Fruit fly (Drosophila melanogaster) whole organism, embryonic: ENCODE results near the gene Rab5.

ENCODE experiments used
- ATbp ChIP-seq: fragments of 200-800 bp; sonication (Bioruptor generic); optimal IDR thresholded peaks from 2 replicates; lab custom pipeline; 2017; ENCODE audit warnings: missing biosample characterization, mild to moderate bottlenecking, missing genetic modification characterization, missing genetic modification reagents
- Abd-B ChIP-seq: fragments of 200-800 bp; sonication (Bioruptor generic); optimal IDR thresholded peaks from 2 replicates; lab custom pipeline; 2018; ENCODE audit warnings: missing biosample characterization, mild to moderate bottlenecking, missing genetic modification characterization, moderate library complexity
- Aef1 ChIP-seq: fragments of 200-800 bp; sonication (Bioruptor generic); IDR thresholded peaks from 3 replicates; pipeline ENCODE4 v1.3.6; 2022; ENCODE audit warnings: missing biosample characterization, missing genetic modification characterization
- B-H2 ChIP-seq: fragments of 200-800 bp; sonication (Bioruptor generic); optimal IDR thresholded peaks from 2 replicates; lab custom pipeline; 2018; ENCODE audit warnings: missing biosample characterization, mild to moderate bottlenecking, missing genetic modification characterization
- CG10366 ChIP-seq: fragments of 200-800 bp; sonication (Bioruptor generic); IDR thresholded peaks from 2 replicates; pipeline ENCODE4 v1.3.6; 2022; ENCODE audit warnings: missing biosample characterization, missing genetic modification characterization
- CG13287 ChIP-seq: fragments of 200-800 bp; sonication (Bioruptor generic); IDR thresholded peaks from 2 replicates; pipeline ENCODE4 v1.3.6; 2022; ENCODE audit warnings: missing biosample characterization, missing genetic modification characterization; ENCODE audit not compliant: partially characterized antibody
- CG15011 ChIP-seq: fragments of 200-800 bp; sonication (Bioruptor generic); optimal IDR thresholded peaks from 3 replicates; lab custom pipeline; 2018; ENCODE audit warnings: missing biosample characterization, mild to moderate bottlenecking, missing genetic modification characterization
- CG15479 ChIP-seq: fragments of 200-800 bp; sonication (Bioruptor generic); optimal IDR thresholded peaks from 3 replicates; lab custom pipeline; 2019; ENCODE audit warnings: missing biosample characterization, mild to moderate bottlenecking, missing genetic modification characterization, moderate library complexity
- CG17829 ChIP-seq: fragments of 200-800 bp; optimal IDR thresholded peaks from 2 replicates; lab custom pipeline; 2019; ENCODE audit warnings: missing biosample characterization, mild to moderate bottlenecking, missing genetic modification characterization, moderate library complexity
- CG34224 ChIP-seq: fragments of 200-800 bp; sonication (Bioruptor generic); IDR thresholded peaks from 3 replicates; pipeline ENCODE4 v1.3.6; 2022; ENCODE audit warnings: missing biosample characterization, missing genetic modification characterization; ENCODE audit not compliant: partially characterized antibody
- CG4820 ChIP-seq: fragments of 200-800 bp; sonication (Bioruptor generic); optimal IDR thresholded peaks from 3 replicates; lab custom pipeline; 2016; ENCODE audit warnings: missing biosample characterization, missing genetic modification characterization
- CG6175 ChIP-seq: fragments of 200-800 bp; sonication (Bioruptor generic); IDR thresholded peaks from 3 replicates; pipeline ENCODE4 v1.3.6; 2022; ENCODE audit warnings: missing biosample characterization, missing genetic modification characterization
- CG7271 ChIP-seq: fragments of 200-800 bp; sonication (Bioruptor generic); optimal IDR thresholded peaks from 2 replicates; lab custom pipeline; 2018; ENCODE audit warnings: missing biosample characterization, mild to moderate bottlenecking, missing genetic modification characterization, moderate library complexity
- CG9727 ChIP-seq: fragments of 200-800 bp; sonication (Bioruptor generic); optimal IDR thresholded peaks from 3 replicates; lab custom pipeline; 2017; ENCODE audit warnings: missing biosample characterization, mild to moderate bottlenecking, missing genetic modification characterization
- CG9797 ChIP-seq: fragments of 200-800 bp; sonication (Bioruptor generic); optimal IDR thresholded peaks from 3 replicates; lab custom pipeline; 2018; ENCODE audit warnings: missing biosample characterization, mild to moderate bottlenecking, missing genetic modification characterization
- Chrac-16 ChIP-seq: fragments of 200-800 bp; sonication (Bioruptor generic); optimal IDR thresholded peaks from 3 replicates; lab custom pipeline; 2016; ENCODE audit warnings: missing biosample characterization, missing genetic modification characterization
- CoRest ChIP-seq: fragments of 200-800 bp; sonication (Bioruptor generic); optimal IDR thresholded peaks from 3 replicates; lab custom pipeline; 2018; ENCODE audit warnings: missing biosample characterization, mild to moderate bottlenecking, missing genetic modification characterization, moderate library complexity
- Dbx ChIP-seq: fragments of 200-800 bp; sonication (Bioruptor generic); IDR thresholded peaks from 3 replicates; pipeline ENCODE4 v1.3.6; 2022; ENCODE audit warnings: missing biosample characterization, missing genetic modification characterization
- Dp ChIP-seq: fragments of 200-800 bp; sonication (Bioruptor generic); optimal IDR thresholded peaks from 2 replicates; lab custom pipeline; 2018; ENCODE audit warnings: missing biosample characterization, mild to moderate bottlenecking, missing genetic modification characterization, moderate library complexity
- E2f1 ChIP-seq: fragments of 200-800 bp; sonication (Bioruptor generic); IDR thresholded peaks from 2 replicates; pipeline ENCODE4 v1.3.6; 2022; ENCODE audit warnings: missing biosample characterization, missing genetic modification characterization
- HLH54F ChIP-seq: fragments of 200-800 bp; sonication (Bioruptor generic); optimal IDR thresholded peaks from 3 replicates; lab custom pipeline; 2016; ENCODE audit warnings: missing biosample characterization, missing genetic modification characterization
- HmgZ ChIP-seq: fragments of 200-800 bp; sonication (Bioruptor generic); optimal IDR thresholded peaks from 2 replicates; lab custom pipeline; 2018; ENCODE audit warnings: missing biosample characterization, mild to moderate bottlenecking, missing genetic modification characterization
- Hr78 ChIP-seq, 2 experiments: fragments of 200-800 bp in 1 of 2; fragments of >200 bp in 1 of 2; sonication (Bioruptor generic) in 1 of 2; optimal IDR thresholded peaks; 2 replicates each; lab custom pipeline; 2017 to 2019; ENCODE audit warnings: missing biosample characterization in 2 of 2, missing genetic modification characterization in 2 of 2, mild to moderate bottlenecking in 1 of 2, moderate library complexity in 1 of 2
- NfI ChIP-seq: fragments of 200-800 bp; sonication (Bioruptor generic); optimal IDR thresholded peaks from 3 replicates; lab custom pipeline; 2018; ENCODE audit warnings: missing biosample characterization, mild to moderate bottlenecking, missing genetic modification characterization, moderate library complexity
- Sox100B ChIP-seq: fragments of 200-800 bp; sonication (Bioruptor generic); optimal IDR thresholded peaks from 3 replicates; lab custom pipeline; 2018; ENCODE audit warnings: missing biosample characterization, mild to moderate bottlenecking, missing genetic modification characterization
- Xrp1 ChIP-seq: fragments of 200-800 bp; sonication (Bioruptor generic); IDR thresholded peaks from 2 replicates; pipeline ENCODE4 v1.3.6; 2022; ENCODE audit warnings: missing biosample characterization, missing genetic modification characterization
- ac ChIP-seq: fragments of 200-800 bp; sonication (Bioruptor generic); optimal IDR thresholded peaks from 3 replicates; lab custom pipeline; 2017; ENCODE audit warnings: missing biosample characterization, mild to moderate bottlenecking, missing genetic modification characterization
- ara ChIP-seq: fragments of 200-800 bp; sonication (Bioruptor generic); IDR thresholded peaks from 2 replicates; pipeline ENCODE4 v1.3.6; 2022; ENCODE audit warnings: missing biosample characterization, missing genetic modification characterization
- caup ChIP-seq: fragments of 200-800 bp; sonication (Bioruptor generic); optimal IDR thresholded peaks from 3 replicates; lab custom pipeline; 2017; ENCODE audit warnings: missing biosample characterization, mild to moderate bottlenecking, missing genetic modification characterization, moderate library complexity; ENCODE audit not compliant: severe bottlenecking
- corto ChIP-seq: fragments of 200-800 bp; sonication (Bioruptor generic); optimal IDR thresholded peaks from 2 replicates; lab custom pipeline; 2016; ENCODE audit warnings: missing biosample characterization, mild to moderate bottlenecking, missing genetic modification characterization, moderate library complexity
- dmrt99B ChIP-seq: fragments of 200-800 bp; sonication (Bioruptor generic); optimal IDR thresholded peaks from 2 replicates; lab custom pipeline; 2018; ENCODE audit warnings: missing biosample characterization, mild to moderate bottlenecking, missing genetic modification characterization, moderate library complexity
- gsb-n ChIP-seq: fragments of 200-800 bp; sonication (Bioruptor generic); optimal IDR thresholded peaks from 3 replicates; lab custom pipeline; 2018; ENCODE audit warnings: missing biosample characterization, mild to moderate bottlenecking, missing genetic modification characterization
- hb ChIP-seq: fragments of 200-800 bp; sonication (Bioruptor generic); IDR thresholded peaks from 3 replicates; pipeline ENCODE4 v1.3.6; 2022; ENCODE audit warnings: missing biosample characterization, missing genetic modification characterization; ENCODE audit not compliant: partially characterized antibody
- insv ChIP-seq, 2 experiments: fragments of 200-800 bp; sonication (Bioruptor generic); optimal IDR thresholded peaks; 3 replicates each; lab custom pipeline; 2016 to 2018; ENCODE audit warnings: missing biosample characterization in 2 of 2, missing genetic modification characterization in 2 of 2
- knrl ChIP-seq: fragments of 200-800 bp; sonication (Bioruptor generic); IDR thresholded peaks from 3 replicates; pipeline ENCODE4 v1.3.6; 2022; ENCODE audit warnings: missing biosample characterization, missing genetic modification characterization; ENCODE audit not compliant: partially characterized antibody
- lab ChIP-seq: fragments of 200-800 bp; sonication (Bioruptor generic); optimal IDR thresholded peaks from 3 replicates; lab custom pipeline; 2017; ENCODE audit warnings: missing biosample characterization, missing genetic modification characterization, mild to moderate bottlenecking, moderate library complexity, missing genetic modification reagents
- pho ChIP-seq: fragments of 200-800 bp; sonication (Bioruptor generic); optimal IDR thresholded peaks from 2 replicates; lab custom pipeline; 2016; ENCODE audit warnings: missing biosample characterization, missing genetic modification characterization
- phol ChIP-seq: fragments of 200-800 bp; sonication (Bioruptor generic); optimal IDR thresholded peaks from 3 replicates; lab custom pipeline; 2018; ENCODE audit warnings: missing biosample characterization, mild to moderate bottlenecking, missing genetic modification characterization, moderate library complexity
- rib ChIP-seq: fragments of 200-800 bp; sonication (Bioruptor generic); IDR thresholded peaks from 2 replicates; pipeline ENCODE4 v1.3.6; 2022; ENCODE audit warnings: missing biosample characterization, missing genetic modification characterization
- sc ChIP-seq, 3 experiments: fragments of >200 bp in 2 of 3; fragments of 200-800 bp in 1 of 3; sonication (Bioruptor generic) in 1 of 3; optimal IDR thresholded peaks; 2 replicates in 2 of 3; 3 replicates in 1 of 3; lab custom pipeline; 2017; ENCODE audit warnings: mild to moderate bottlenecking in 1 of 3, missing biosample characterization in 1 of 3, missing genetic modification characterization in 1 of 3, missing genetic modification reagents in 1 of 3
- sd ChIP-seq: fragments of 200-800 bp; sonication (Bioruptor generic); optimal IDR thresholded peaks from 3 replicates; lab custom pipeline; 2018; ENCODE audit warnings: missing biosample characterization, mild to moderate bottlenecking, missing genetic modification characterization, moderate library complexity
- so ChIP-seq: fragments of 200-800 bp; sonication (Bioruptor generic); IDR thresholded peaks from 3 replicates; pipeline ENCODE4 v1.3.6; 2022; ENCODE audit warnings: missing biosample characterization, missing genetic modification characterization
- stwl ChIP-seq: fragments of 200-800 bp; sonication (Bioruptor generic); optimal IDR thresholded peaks from 3 replicates; lab custom pipeline; 2018; ENCODE audit warnings: missing biosample characterization, mild to moderate bottlenecking, missing genetic modification characterization, moderate library complexity
- tna ChIP-seq: fragments of 200-800 bp; sonication (Bioruptor generic); IDR thresholded peaks from 2 replicates; pipeline ENCODE4 v1.3.6; 2022; ENCODE audit warnings: missing biosample characterization, missing genetic modification characterization; ENCODE audit not compliant: partially characterized antibody
- unc-4 ChIP-seq: fragments of 200-800 bp; sonication (Bioruptor generic); IDR thresholded peaks from 2 replicates; pipeline ENCODE4 v1.3.6; 2022; ENCODE audit warnings: missing biosample characterization, missing genetic modification characterization; ENCODE audit not compliant: partially characterized antibody
- unpg ChIP-seq: fragments of 200-800 bp; sonication (Bioruptor generic); optimal IDR thresholded peaks from 3 replicates; lab custom pipeline; 2018; ENCODE audit warnings: missing biosample characterization, mild to moderate bottlenecking, missing genetic modification characterization, moderate library complexity
- usp ChIP-seq: fragments of >200 bp; optimal IDR thresholded peaks from 2 replicates; lab custom pipeline; 2017; ENCODE audit warnings: missing biosample characterization, missing genetic modification characterization
- wdn ChIP-seq: fragments of 200-800 bp; sonication (Bioruptor generic); IDR thresholded peaks from 2 replicates; pipeline ENCODE4 v1.3.6; 2022; ENCODE audit warnings: missing biosample characterization, missing genetic modification characterization

The Rab5 gene

dm6 chr2L:2380805-2381204 is 15.7 kb upstream of the Rab5 start, which contains the start of gene Eogt (continued):
- TF ChIP-seq ac (GFP tag; lab: Kevin White, UChicago): peak; percentile 71
- peak; percentile 25; the same call in 1 of the 3 replicates for TF ChIP-seq knrl (GFP tag; lab: Robert Waterston, UW)
- peak; percentile 27 for TF ChIP-seq CG15479 (GFP tag; lab: Kevin White, UChicago)
- TF ChIP-seq Hr78 (GFP tag; optimal IDR thresholded peaks at IDR 0.05; lab: Kevin White, UChicago): no peak
- TF ChIP-seq sc (optimal IDR thresholded peaks at IDR 0.05; lab: Kevin White, UChicago): no peak
- TF ChIP-seq sc (GFP tag; optimal IDR thresholded peaks at IDR 0.05; lab: Kevin White, UChicago): peak; percentile 85
- peak; percentile 95 for TF ChIP-seq HmgZ (tag; lab: Kevin White, UChicago)
- TF ChIP-seq Sox100B: peak; percentile 79
- TF ChIP-seq Chrac-16: peak; percentile 93
- TF ChIP-seq HLH54F (GFP tag; lab: Kevin White, UChicago): peak; percentile 67
- TF ChIP-seq ara (GFP tag; lab: Robert Waterston, UW): peak; percentile 98
- TF ChIP-seq dmrt99B (tag; lab: Kevin White, UChicago): peak; percentile 90
- TF ChIP-seq rib: peak; percentile 95
- peak; percentile 98 for TF ChIP-seq E2f1 (GFP tag; lab: Robert Waterston, UW)
- TF ChIP-seq gsb-n (tag; lab: Kevin White, UChicago): peak; percentile 94
- TF ChIP-seq CG4820: peak; percentile 91
- peak; percentile 75 for TF ChIP-seq CG9797 (GFP tag; lab: Kevin White, UChicago)
- TF ChIP-seq NfI: peak; percentile 91
- TF ChIP-seq B-H2: peak; percentile 77
- TF ChIP-seq Xrp1 (GFP tag; lab: Robert Waterston, UW): peak; percentile 98
- peak; percentile 90 for TF ChIP-seq CG6175 (GFP tag; lab: Robert Waterston, UW)
- TF ChIP-seq hb (GFP tag; lab: Robert Waterston, UW): no peak
- TF ChIP-seq ATbp (GFP tag; lab: Kevin White, UChicago): peak; percentile 89
- TF ChIP-seq Aef1 (GFP tag; lab: Robert Waterston, UW): peak; percentile 97
- TF ChIP-seq insv (GFP tag; optimal IDR thresholded peaks at IDR 0.05; lab: Kevin White, UChicago): peak in 1 of 2 experiments; percentile 56
- TF ChIP-seq caup (GFP tag; lab: Kevin White, UChicago): peak; percentile 83
- TF ChIP-seq sd (tag; lab: Kevin White, UChicago): peak; percentile 95
- no peak for TF ChIP-seq unc-4 (GFP tag; lab: Robert Waterston, UW)
- peak; percentile 97 for TF ChIP-seq unpg (GFP tag; lab: Kevin White, UChicago)
- peak; percentile 93 for TF ChIP-seq CG9727 (GFP tag; lab: Kevin White, UChicago)
- TF ChIP-seq Abd-B (GFP tag; lab: Kevin White, UChicago): peak; percentile 94
- TF ChIP-seq CG10366: peak; percentile 97
- peak; percentile 97 for TF ChIP-seq CoRest
- peak; percentile 93 for TF ChIP-seq CG17829 (tag; lab: Kevin White, UChicago)
- peak; percentile 78 for TF ChIP-seq CG15011
- no peak for TF ChIP-seq CG34224 (GFP tag; lab: Robert Waterston, UW)
- peak; percentile 33 for TF ChIP-seq corto (GFP tag; lab: Kevin White, UChicago)
- TF ChIP-seq phol (tag; lab: Kevin White, UChicago): peak; percentile 94
- peak; percentile 72 for TF ChIP-seq stwl (tag; lab: Kevin White, UChicago)
- TF ChIP-seq pho (GFP tag; lab: Kevin White, UChicago): peak; percentile 76
- TF ChIP-seq Dp (GFP tag; lab: Kevin White, UChicago): peak; percentile 28
- TF ChIP-seq so (GFP tag; lab: Robert Waterston, UW): peak; percentile 94
- no peak for TF ChIP-seq tna (GFP tag; lab: Robert Waterston, UW)
- TF ChIP-seq usp (GFP tag; lab: Kevin White, UChicago): no peak
- TF ChIP-seq wdn (GFP tag; lab: Robert Waterston, UW): peak; percentile 93
- TF ChIP-seq CG13287 (GFP tag; lab: Robert Waterston, UW): peak; percentile 52; the same call in 1 of the 2 replicates
- TF ChIP-seq lab (GFP tag; lab: Kevin White, UChicago): peak; percentile 90
- TF ChIP-seq Dbx (GFP tag; lab: Robert Waterston, UW): peak; percentile 95
- peak; percentile 83 for TF ChIP-seq CG7271 (tag; lab: Kevin White, UChicago)
